Worm (Caenorhabditis elegans): ENCODE data around the gene B0547.2.

- TF ChIP-seq med-1 (GFP tag; optimal IDR thresholded peaks at IDR 0.05; ENCODE audit: insufficient read depth) (no peak), flt-1 (GFP tag; IDR thresholded peaks at IDR 0.05) (no peak), cog-1 (tag; optimal IDR thresholded peaks at IDR 0.05) (no peak), ztf-23 (GFP tag; IDR thresholded peaks at IDR 0.05) (no peak), klf-2 (GFP tag; conservative IDR thresholded peaks at IDR 0.05) (no peak), ref-1 (GFP tag; conservative IDR thresholded peaks at IDR 0.05) (no peak), T22C8.4 (GFP tag; IDR thresholded peaks at IDR 0.05) (no peak), ztf-29 (GFP tag; IDR thresholded peaks at IDR 0.05) (no peak), tab-1 (GFP tag; IDR thresholded peaks at IDR 0.05) (no peak)
Measured at ce11 chrIV:5659461-5659860, 13.7 kb downstream of the B0547.2 start.

All from whole organism, midembryonic.